Worm (Caenorhabditis elegans) whole organism, young adult: ENCODE measurements around the gene ife-2.
"Not testable (repeated sequence)": the region's sequence is repeated elsewhere in the genome, so short reads cannot be mapped to it uniquely, and the experiment has no call there.

Experiments
- B0019.2 ChIP-seq: fragments of 200-800 bp; sonication (Bioruptor generic); conservative IDR thresholded peaks from 2 replicates; pipeline ENCODE4 v1.3.6; 2022; ENCODE audit warnings: missing genetic modification reagents, missing genetic modification characterization, missing compliant biosample characterization
- B0035.1 ChIP-seq: sonication (generic microtip); optimal IDR thresholded peaks from 2 replicates; lab custom pipeline; 2016; ENCODE audit warnings: missing genetic modification characterization, mild to moderate bottlenecking, missing compliant biosample characterization, missing genotype, missing genetic modification reagents
- B0261.1 ChIP-seq: sonication (generic microtip); optimal IDR thresholded peaks from 2 replicates; lab custom pipeline; 2016; ENCODE audit warnings: mild to moderate bottlenecking, missing genetic modification characterization, moderate library complexity, missing compliant biosample characterization
- B0336.3 ChIP-seq: fragments of 200-800 bp; sonication (Bioruptor generic); IDR thresholded peaks from 2 replicates; pipeline ENCODE4 v1.3.6; 2022; ENCODE audit warnings: missing genetic modification characterization, missing compliant biosample characterization
- D2030.7 ChIP-seq: fragments of 200-800 bp; sonication (Bioruptor generic); IDR thresholded peaks from 2 replicates; pipeline ENCODE4 v1.3.6; 2022; ENCODE audit warnings: missing genetic modification reagents, missing genetic modification characterization, missing compliant biosample characterization
- F10E7.11 ChIP-seq: sonication (generic microtip); optimal IDR thresholded peaks from 2 replicates; lab custom pipeline; 2017; ENCODE audit warnings: mild to moderate bottlenecking, missing genetic modification characterization, moderate library complexity, missing compliant biosample characterization
- F33H1.4 ChIP-seq: fragments of 200-800 bp; sonication (Bioruptor generic); IDR thresholded peaks from 2 replicates; pipeline ENCODE4 v1.3.6; 2022; ENCODE audit warnings: missing genetic modification reagents, missing genetic modification characterization, missing compliant biosample characterization
- F37B4.10 ChIP-seq: fragments of 200-800 bp; sonication (Bioruptor generic); IDR thresholded peaks from 2 replicates; pipeline ENCODE4 v1.3.6; 2022; ENCODE audit warnings: missing genetic modification characterization, missing compliant biosample characterization
- F39B2.1 ChIP-seq: fragments of 200-800 bp; sonication (Bioruptor generic); IDR thresholded peaks from 2 replicates; pipeline ENCODE4 v1.3.6; 2022; ENCODE audit warnings: missing genetic modification reagents, missing genetic modification characterization, missing compliant biosample characterization
- Y56A3A.18 ChIP-seq: fragments of 200-800 bp; sonication (Bioruptor generic); IDR thresholded peaks from 2 replicates; pipeline ENCODE4 v1.3.6; 2022; ENCODE audit warnings: missing genetic modification reagents, missing genetic modification characterization, missing compliant biosample characterization
- aptf-3 ChIP-seq: fragments of 200-800 bp; sonication (Bioruptor generic); IDR thresholded peaks from 2 replicates; pipeline ENCODE4 v1.3.6; 2022; ENCODE audit warnings: missing genetic modification characterization, missing compliant biosample characterization
- bed-1 ChIP-seq: fragments of 200-800 bp; sonication (Bioruptor generic); IDR thresholded peaks from 2 replicates; pipeline ENCODE4 v1.3.6; 2022; ENCODE audit warnings: missing genetic modification reagents, missing genetic modification characterization, missing compliant biosample characterization
- cebp-1 ChIP-seq, 2 experiments: fragments of 200-800 bp in 1 of 2; sonication (Bioruptor generic) in 1 of 2; sonication (generic microtip) in 1 of 2; IDR thresholded peaks in 1 of 2; optimal IDR thresholded peaks in 1 of 2; 2 replicates each; pipeline versions ENCODE4 v1.3.6 to Lab custom; 2017 to 2022; ENCODE audit warnings: missing compliant biosample characterization in 2 of 2, missing genetic modification characterization in 2 of 2, mild to moderate bottlenecking in 1 of 2, missing genetic modification reagents in 1 of 2, moderate library complexity in 1 of 2
- ceh-100 ChIP-seq: fragments of 200-800 bp; sonication (Bioruptor generic); IDR thresholded peaks from 2 replicates; pipeline ENCODE4 v1.3.6; 2022; ENCODE audit warnings: missing genetic modification reagents, missing genetic modification characterization, missing compliant biosample characterization
- ceh-27 ChIP-seq: fragments of 200-800 bp; sonication (Bioruptor generic); optimal IDR thresholded peaks from 2 replicates; lab custom pipeline; 2018; ENCODE audit warnings: mild to moderate bottlenecking, missing genetic modification characterization, moderate library complexity, missing compliant biosample characterization
- ceh-40 ChIP-seq: fragments of 200-800 bp; sonication (Bioruptor generic); IDR thresholded peaks from 2 replicates; pipeline ENCODE4 v1.3.6; 2022; ENCODE audit warnings: missing genetic modification characterization, missing compliant biosample characterization
- dox-1 ChIP-seq: fragments of 200-800 bp; sonication (Bioruptor generic); IDR thresholded peaks from 2 replicates; pipeline ENCODE4 v1.3.6; 2022; ENCODE audit warnings: missing genetic modification reagents, missing genetic modification characterization, missing compliant biosample characterization
- egl-44 ChIP-seq: fragments of 200-800 bp; sonication (Bioruptor generic); IDR thresholded peaks from 2 replicates; pipeline ENCODE4 v1.3.6; 2022; ENCODE audit warnings: missing genetic modification reagents, missing genetic modification characterization, missing compliant biosample characterization
- ekl-4 ChIP-seq: fragments of 200-800 bp; sonication (Bioruptor generic); IDR thresholded peaks from 2 replicates; pipeline ENCODE4 v1.3.6; 2022; ENCODE audit warnings: missing genetic modification reagents, missing genetic modification characterization, missing compliant biosample characterization
- him-1 ChIP-seq: sonication (generic microtip); optimal IDR thresholded peaks from 2 replicates; lab custom pipeline; 2016; ENCODE audit warnings: missing genotype, missing genetic modification reagents, missing genetic modification characterization, missing compliant biosample characterization
- hmg-1.2 ChIP-seq: fragments of 200-800 bp; sonication (Bioruptor generic); IDR thresholded peaks from 2 replicates; pipeline ENCODE4 v1.3.6; 2022; ENCODE audit warnings: missing genetic modification reagents, missing genetic modification characterization, missing compliant biosample characterization
- let-526 ChIP-seq: fragments of 200-800 bp; sonication (Bioruptor generic); IDR thresholded peaks from 2 replicates; pipeline ENCODE4 v1.3.6; 2022; ENCODE audit warnings: missing genetic modification reagents, missing genetic modification characterization, missing compliant biosample characterization
- lin-26 ChIP-seq: fragments of 200-800 bp; sonication (Bioruptor generic); IDR thresholded peaks from 2 replicates; pipeline ENCODE4 v1.3.6; 2022; ENCODE audit warnings: missing genetic modification reagents, missing genetic modification characterization, missing compliant biosample characterization
- lin-40 ChIP-seq: sonication (generic microtip); optimal IDR thresholded peaks from 2 replicates; lab custom pipeline; 2016; ENCODE audit warnings: missing genetic modification characterization, mild to moderate bottlenecking, missing compliant biosample characterization, missing genotype, missing genetic modification reagents
- lir-1 ChIP-seq: fragments of 200-800 bp; sonication (Bioruptor generic); conservative IDR thresholded peaks from 2 replicates; pipeline ENCODE4 v1.3.6; 2022; ENCODE audit warnings: missing genetic modification reagents, missing genetic modification characterization, missing compliant biosample characterization
- madf-3 ChIP-seq: fragments of 200-800 bp; sonication (Bioruptor generic); IDR thresholded peaks from 2 replicates; pipeline ENCODE4 v1.3.6; 2022; ENCODE audit warnings: missing genetic modification reagents, missing genetic modification characterization, missing compliant biosample characterization
- madf-6 ChIP-seq: fragments of 200-800 bp; sonication (Bioruptor generic); IDR thresholded peaks from 2 replicates; pipeline ENCODE4 v1.3.6; 2022; ENCODE audit warnings: missing genetic modification reagents, missing genetic modification characterization, missing compliant biosample characterization
- mcd-1 ChIP-seq: fragments of 200-800 bp; sonication (Bioruptor generic); IDR thresholded peaks from 2 replicates; pipeline ENCODE4 v1.3.6; 2022; ENCODE audit warnings: missing genetic modification reagents, missing genetic modification characterization, missing compliant biosample characterization
- mes-4 ChIP-seq: sonication (generic microtip); optimal IDR thresholded peaks from 2 replicates; lab custom pipeline; 2016; ENCODE audit warnings: missing genotype, missing genetic modification characterization, missing compliant biosample characterization
- nfyb-1 ChIP-seq: fragments of 200-800 bp; sonication (Bioruptor generic); IDR thresholded peaks from 2 replicates; pipeline ENCODE4 v1.3.6; 2022; ENCODE audit warnings: missing genetic modification reagents, missing genetic modification characterization, missing compliant biosample characterization
- nhr-120 ChIP-seq: fragments of 200-800 bp; sonication (Bioruptor generic); IDR thresholded peaks from 2 replicates; pipeline ENCODE4 v1.3.6; 2022; ENCODE audit warnings: missing genetic modification characterization, missing compliant biosample characterization
- rcor-1 ChIP-seq: fragments of 200-800 bp; sonication (Bioruptor generic); IDR thresholded peaks from 2 replicates; pipeline ENCODE4 v1.3.6; 2022; ENCODE audit warnings: missing genetic modification reagents, missing genetic modification characterization, missing compliant biosample characterization
- rec-8 ChIP-seq, 2 experiments: sonication (generic microtip); optimal IDR thresholded peaks; 2 replicates each; lab custom pipeline; 2016; ENCODE audit warnings: mild to moderate bottlenecking in 2 of 2, missing genetic modification characterization in 2 of 2, missing genetic modification reagents in 2 of 2, missing genotype in 2 of 2, missing biosample characterization in 1 of 2, missing compliant biosample characterization in 1 of 2, moderate library complexity in 1 of 2
- rpc-1 ChIP-seq, 2 experiments: fragments of 150-350 bp in 1 of 2; sonication (generic microtip) in 1 of 2; optimal IDR thresholded peaks; 2 replicates each; lab custom pipeline; 2014 to 2018; ENCODE audit warnings: missing biosample characterization in 1 of 2, missing genetic modification characterization in 1 of 2, missing genetic modification reagents in 1 of 2, missing genotype in 1 of 2
- snpc-1.1 ChIP-seq: sonication (generic microtip); optimal IDR thresholded peaks from 2 replicates; lab custom pipeline; 2017; ENCODE audit warnings: missing genetic modification characterization, mild to moderate bottlenecking, missing compliant biosample characterization, antibody characterized with exemption, moderate library complexity, missing genotype, missing genetic modification reagents; ENCODE audit not compliant: insufficient read depth
- sptf-2 ChIP-seq: fragments of 200-800 bp; sonication (Bioruptor generic); optimal IDR thresholded peaks from 2 replicates; lab custom pipeline; 2018; ENCODE audit warnings: mild to moderate bottlenecking, missing genetic modification characterization, missing compliant biosample characterization
- tbp1 ChIP-seq: fragments of 200-800 bp; sonication (Bioruptor generic); optimal IDR thresholded peaks from 2 replicates; lab custom pipeline; 2018; ENCODE audit warnings: mild to moderate bottlenecking, missing genetic modification characterization, missing compliant biosample characterization
- zfh-2 ChIP-seq: fragments of 200-800 bp; sonication (Bioruptor generic); conservative IDR thresholded peaks from 2 replicates; pipeline ENCODE4 v1.3.6; 2022; ENCODE audit warnings: missing genetic modification reagents, missing genetic modification characterization, missing compliant biosample characterization
- ztf-25 ChIP-seq: fragments of 200-800 bp; sonication (Bioruptor generic); IDR thresholded peaks from 2 replicates; pipeline ENCODE4 v1.3.6; 2022; ENCODE audit warnings: missing genetic modification reagents, missing genetic modification characterization, missing compliant biosample characterization

ife-2 gene

ce11 chrX:353134-353669, 29.3 kb downstream of the ife-2 start, which contains the start of gene sor-3 (continued):
- no peak for TF ChIP-seq F39B2.1 (GFP tag; lab: Robert Waterston, UW)
- peak; percentile 66 for TF ChIP-seq mes-4 (tag; lab: Kevin White, UChicago)
- TF ChIP-seq him-1 (tag; lab: Kevin White, UChicago), result peak; percentile 72
- peak; percentile 41 for TF ChIP-seq F33H1.4 (GFP tag; lab: Robert Waterston, UW)
- peak; percentile 82 for TF ChIP-seq B0035.1 (tag; lab: Kevin White, UChicago)
- TF ChIP-seq ceh-100 (GFP tag; lab: Robert Waterston, UW), result no peak
- no peak for TF ChIP-seq bed-1 (GFP tag; lab: Robert Waterston, UW)
- TF ChIP-seq let-526 (GFP tag; lab: Robert Waterston, UW), result peak; percentile 83; the same call in 1 of the 2 replicates
- no peak for TF ChIP-seq B0019.2 (GFP tag; lab: Robert Waterston, UW)
- peak; percentile 42 for TF ChIP-seq ceh-27 (GFP tag; lab: Kevin White, UChicago)
- peak; percentile 76 for TF ChIP-seq rcor-1 (GFP tag; lab: Robert Waterston, UW)

ce11 chrX:351398-351797, 31.1 kb downstream of the ife-2 start:
- TF ChIP-seq zfh-2 (GFP tag; lab: Robert Waterston, UW), result 0 out of 2 replicates have a peak, but pooled peaks have one; percentile 12
- peak; percentile 55; the same call in 1 of the 2 replicates for TF ChIP-seq madf-6 (GFP tag; lab: Robert Waterston, UW)
- TF ChIP-seq mcd-1 (GFP tag; lab: Robert Waterston, UW), result peak; percentile 49
- TF ChIP-seq madf-3 (GFP tag; lab: Robert Waterston, UW), result 0 out of 2 replicates have a peak, but pooled peaks have one; percentile 39
- TF ChIP-seq nhr-120 (GFP tag; lab: Robert Waterston, UW), result peak; percentile 83; the same call in 1 of the 2 replicates
- 0 out of 2 replicates have a peak, but pooled peaks have one; percentile 29 for TF ChIP-seq ekl-4
- TF ChIP-seq hmg-1.2 (GFP tag; lab: Robert Waterston, UW), result peak; percentile 73
- 0 out of 2 replicates have a peak, but pooled peaks have one; percentile 9 for TF ChIP-seq aptf-3
- TF ChIP-seq D2030.7 (GFP tag; lab: Robert Waterston, UW), result peak; percentile 33; the same call in 1 of the 2 replicates
- peak; percentile 82 for TF ChIP-seq tbp1 (GFP tag; lab: Kevin White, UChicago)
- peak; percentile 28; the same call in 1 of the 2 replicates for TF ChIP-seq rcor-1 (GFP tag; lab: Robert Waterston, UW)
- TF ChIP-seq egl-44 (GFP tag; lab: Robert Waterston, UW), result peak; percentile 54; the same call in 1 of the 2 replicates
- TF ChIP-seq nfyb-1 (GFP tag; lab: Robert Waterston, UW), result peak; percentile 79
- peak; percentile 84 for TF ChIP-seq ztf-25
- TF ChIP-seq dox-1 (GFP tag; lab: Robert Waterston, UW), result peak; percentile 68
- peak; percentile 55 for TF ChIP-seq B0261.1 (tag; lab: Kevin White, UChicago)
- peak; percentile 90 for TF ChIP-seq lin-26 (GFP tag; lab: Robert Waterston, UW)
- peak; percentile 59; the same call in 1 of the 2 replicates for TF ChIP-seq ceh-40 (GFP tag; lab: Robert Waterston, UW)
- 0 out of 2 replicates have a peak, but pooled peaks have one; percentile 39 for TF ChIP-seq Y56A3A.18 (GFP tag; lab: Robert Waterston, UW)
- TF ChIP-seq rpc-1 (optimal IDR thresholded peaks at IDR 0.05; lab: Kevin White, UChicago), result not testable (repeated sequence)
- TF ChIP-seq rpc-1 (tag; optimal IDR thresholded peaks at IDR 0.05; lab: Kevin White, UChicago), result peak; percentile 32
- peak; percentile 38; the same call in 1 of the 2 replicates for TF ChIP-seq ceh-100 (GFP tag; lab: Robert Waterston, UW)

- TF ChIP-seq lir-1 (GFP tag; lab: Robert Waterston, UW) (no peak), B0336.3 (GFP tag; lab: Robert Waterston, UW) (no peak), F10E7.11 (tag; lab: Kevin White, UChicago) (no peak), F37B4.10 (GFP tag; lab: Robert Waterston, UW) (no peak), ceh-27 (GFP tag; lab: Kevin White, UChicago) (no peak), hmg-1.2 (GFP tag; lab: Robert Waterston, UW) (peak; percentile 55; the same call in 1 of the 2 replicates), snpc-1.1 (tag; lab: Kevin White, UChicago) (no peak), sptf-2 (GFP tag; lab: Kevin White, UChicago) (no peak), rec-8 (tag; optimal IDR thresholded peaks at IDR 0.05; lab: Kevin White, UChicago) (no peak), lin-40 (tag; lab: Kevin White, UChicago) (peak; percentile 17), cebp-1 (GFP tag; IDR thresholded peaks at IDR 0.05; lab: Robert Waterston, UW) (no peak), cebp-1 (tag; optimal IDR thresholded peaks at IDR 0.05; lab: Kevin White, UChicago) (peak; percentile 38)
Measured at ce11 chrX:348141-348540, 34.4 kb downstream of the ife-2 start.
